Worm (Caenorhabditis elegans): Measurements from ENCODE around the gene wbp-11.

wbp-11 gene

DNA sequence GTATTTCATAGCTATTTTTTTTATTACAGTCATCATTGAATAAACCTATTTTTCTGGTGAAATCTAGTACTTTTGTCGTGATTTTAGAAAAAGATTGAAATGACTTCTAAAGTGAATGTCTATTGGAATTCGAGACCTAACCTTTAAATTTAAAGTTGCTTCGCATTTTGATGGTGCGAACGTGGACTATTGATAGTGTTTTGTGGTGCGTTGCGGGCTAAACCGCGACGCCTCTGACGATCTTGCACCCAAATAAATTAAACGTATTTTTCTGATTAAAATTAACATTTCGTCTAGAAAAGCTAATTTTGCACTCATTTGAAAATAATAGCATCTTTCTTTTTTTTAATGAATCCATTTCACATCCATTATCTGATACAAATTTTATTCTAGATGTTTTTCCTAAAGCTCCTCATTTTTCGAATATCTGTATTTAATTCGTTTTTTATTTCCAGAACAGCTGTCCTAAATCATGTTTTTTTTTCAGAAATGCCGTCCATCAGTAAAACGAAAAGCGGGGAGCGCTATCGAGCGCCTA is at the start of gene wbp-11:
TSS of gene wbp-11 (plus strand) at position 488 of the 538 bp plus-strand sequence.
- TF ChIP-seq ceh-36 (tag; optimal IDR thresholded peaks at IDR 0.05) (no peak), hmg-4 (GFP tag; optimal IDR thresholded peaks at IDR 0.05) (no peak), hnd-1 (tag; optimal IDR thresholded peaks at IDR 0.05) (no peak), ceh-13 (GFP tag; optimal IDR thresholded peaks at IDR 0.05) (no peak), tra-4 (tag; optimal IDR thresholded peaks at IDR 0.05) (no peak), sea-1 (GFP tag; conservative IDR thresholded peaks at IDR 0.05) (no peak), scrt-1 (GFP tag; IDR thresholded peaks at IDR 0.05) (no peak), F13C5.2 (tag; optimal IDR thresholded peaks at IDR 0.05) (no peak), ama-1 (optimal IDR thresholded peaks at IDR 0.05) (no peak), flt-1 (GFP tag; IDR thresholded peaks at IDR 0.05) (no peak), tbx-11 (GFP tag; IDR thresholded peaks at IDR 0.05) (no peak)

DNA sequence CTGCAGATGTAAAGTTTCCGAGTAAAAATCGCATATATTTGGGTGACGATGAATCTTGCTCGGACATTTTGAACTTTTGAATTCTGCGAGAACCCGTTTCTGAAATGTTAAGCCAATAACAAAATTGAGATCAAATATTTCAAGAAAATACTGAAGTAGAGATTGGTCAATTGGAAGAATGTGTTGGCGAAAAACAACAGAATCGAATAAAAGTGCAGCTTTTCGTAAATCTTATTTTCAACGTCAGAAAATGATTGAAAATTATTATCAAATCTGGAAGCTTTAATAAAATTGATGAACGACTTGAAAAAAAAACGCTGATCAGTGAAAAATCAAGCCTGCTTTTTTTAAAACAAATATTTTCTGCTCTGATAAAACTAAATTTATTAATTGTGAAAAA is 45.3 kb upstream of the wbp-11 start, which contains the start of gene F27E5.8:
TSS of gene F27E5.8 (minus strand) at position 101 of the 400 bp plus-strand sequence.
- TF ChIP-seq ama-1 (optimal IDR thresholded peaks at IDR 0.05) (no peak), aly-1 (tag; optimal IDR thresholded peaks at IDR 0.05) (no peak), pes-1 (GFP tag; IDR thresholded peaks at IDR 0.05) (no peak), ceh-13 (GFP tag; optimal IDR thresholded peaks at IDR 0.05) (no peak), B0310.2 (tag; optimal IDR thresholded peaks at IDR 0.05) (no peak), hmg-4 (GFP tag; optimal IDR thresholded peaks at IDR 0.05) (no peak), ets-7 (tag; optimal IDR thresholded peaks at IDR 0.05) (no peak), tra-4 (tag; optimal IDR thresholded peaks at IDR 0.05) (no peak), tbx-11 (GFP tag; IDR thresholded peaks at IDR 0.05) (no peak), hnd-1 (tag; optimal IDR thresholded peaks at IDR 0.05) (no peak)

DNA sequence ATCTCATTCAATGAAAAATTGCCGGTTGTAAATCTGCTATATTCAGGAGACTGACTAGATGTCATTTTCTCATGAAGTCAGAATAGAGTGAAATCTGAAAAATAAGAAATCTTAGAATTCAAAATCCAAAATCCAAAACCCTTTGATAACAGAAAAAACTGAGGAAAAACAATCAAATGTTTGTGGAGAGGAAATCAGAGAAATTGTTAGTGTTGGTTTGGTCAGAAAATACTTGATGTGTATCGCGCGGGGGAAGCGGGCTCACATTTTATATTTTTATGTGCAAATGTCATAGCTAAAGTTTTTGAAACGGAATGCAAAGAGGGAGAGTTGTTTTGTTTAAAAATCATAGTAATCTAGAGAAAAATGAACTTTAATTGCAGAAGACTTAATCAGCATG is 41.0 kb upstream of the wbp-11 start, which contains the start of gene F27E5.5:
TSS of gene F27E5.5 (minus strand) at position 101 of the 400 bp plus-strand sequence.
- no peak for TF ChIP-seq ama-1 (optimal IDR thresholded peaks at IDR 0.05)
- no peak for TF ChIP-seq hnd-1 (tag; optimal IDR thresholded peaks at IDR 0.05)
- no peak for TF ChIP-seq aly-1 (tag; optimal IDR thresholded peaks at IDR 0.05)
- TF ChIP-seq tbx-11 (GFP tag; IDR thresholded peaks at IDR 0.05): no peak
- no peak for TF ChIP-seq F13C5.2 (tag; optimal IDR thresholded peaks at IDR 0.05)
- TF ChIP-seq B0310.2 (tag; optimal IDR thresholded peaks at IDR 0.05): no peak
- no peak for TF ChIP-seq pes-1 (GFP tag; IDR thresholded peaks at IDR 0.05)
- TF ChIP-seq tra-4 (tag; optimal IDR thresholded peaks at IDR 0.05): no peak
- TF ChIP-seq hmg-4 (GFP tag; optimal IDR thresholded peaks at IDR 0.05): no peak
- TF ChIP-seq flt-1 (GFP tag; IDR thresholded peaks at IDR 0.05): no peak
- TF ChIP-seq tbx-37 (GFP tag; conservative IDR thresholded peaks at IDR 0.05): no peak
- no peak for TF ChIP-seq ets-7 (tag; optimal IDR thresholded peaks at IDR 0.05)
- TF ChIP-seq scrt-1 (GFP tag; IDR thresholded peaks at IDR 0.05): no peak
- TF ChIP-seq ceh-13 (GFP tag; optimal IDR thresholded peaks at IDR 0.05): no peak
- no peak for TF ChIP-seq hmbx-1 (tag; optimal IDR thresholded peaks at IDR 0.05)
- no peak for TF ChIP-seq ceh-36 (tag; optimal IDR thresholded peaks at IDR 0.05)
- TF ChIP-seq sea-1 (GFP tag; conservative IDR thresholded peaks at IDR 0.05): no peak

DNA sequence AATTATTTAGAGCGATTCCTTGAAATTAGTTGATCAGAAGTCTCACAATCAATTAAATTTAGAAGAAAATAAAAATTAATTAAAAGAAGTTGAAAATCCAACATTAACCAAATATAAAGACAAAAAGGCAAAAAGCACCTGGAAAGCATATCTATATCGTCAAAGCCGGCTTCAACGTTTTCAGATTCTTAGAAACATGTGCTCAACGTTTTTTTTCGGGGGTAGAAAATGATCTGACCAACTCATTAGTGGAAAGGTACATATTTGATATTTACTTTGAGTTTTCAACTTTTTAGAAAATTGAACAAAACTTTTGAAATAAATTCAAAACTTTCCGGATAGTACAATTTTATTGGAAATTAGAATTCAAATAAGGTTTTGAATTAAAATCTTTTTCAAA is 39.9 kb upstream of the wbp-11 start:
- no peak for TF ChIP-seq aly-1 (tag; optimal IDR thresholded peaks at IDR 0.05)
- TF ChIP-seq pes-1 (GFP tag; IDR thresholded peaks at IDR 0.05): no peak
- TF ChIP-seq hnd-1 (tag; optimal IDR thresholded peaks at IDR 0.05): no peak
- no peak for TF ChIP-seq tra-4 (tag; optimal IDR thresholded peaks at IDR 0.05)

DNA sequence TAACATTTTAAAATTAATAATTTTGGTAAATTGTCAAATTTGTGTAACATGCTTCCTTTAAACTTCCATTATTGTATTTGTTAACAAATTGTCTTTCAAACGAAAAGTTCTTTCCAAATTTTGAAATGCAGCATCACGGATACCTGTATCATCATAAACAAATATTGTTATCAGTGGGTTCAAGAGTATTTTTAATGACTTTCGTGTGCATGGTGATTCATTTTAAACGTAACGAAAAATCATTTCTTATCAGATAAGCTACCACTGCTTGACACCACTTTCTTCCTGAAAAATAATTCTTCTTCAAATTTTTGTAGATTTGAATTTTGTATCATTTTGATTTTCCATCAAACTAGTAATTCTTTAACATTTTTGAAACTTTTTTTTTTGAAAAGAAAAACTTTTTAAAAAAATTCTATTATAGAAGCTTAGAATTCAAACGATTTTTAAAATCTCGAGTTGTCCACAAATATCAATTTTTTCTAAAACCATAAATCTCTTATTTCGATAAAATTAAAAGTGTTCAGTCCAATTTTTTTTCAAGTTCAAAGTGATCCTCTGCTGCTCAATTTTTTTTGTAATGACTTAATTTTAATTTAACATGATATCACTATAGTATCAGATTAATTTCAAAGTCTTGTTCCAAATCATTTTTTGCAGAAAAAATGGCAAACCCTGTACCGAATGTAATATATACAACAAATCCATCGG is 38.3 kb upstream of the wbp-11 start, which contains the start of gene F27E5.9:
TSS of gene F27E5.9 (plus strand) at position 661 of the 711 bp plus-strand sequence.
- TF ChIP-seq aly-1 (tag; optimal IDR thresholded peaks at IDR 0.05) (no peak), ceh-36 (tag; optimal IDR thresholded peaks at IDR 0.05) (no peak), hmg-4 (GFP tag; optimal IDR thresholded peaks at IDR 0.05) (no peak), B0310.2 (tag; optimal IDR thresholded peaks at IDR 0.05) (no peak), tbx-11 (GFP tag; IDR thresholded peaks at IDR 0.05) (no peak), ceh-13 (GFP tag; optimal IDR thresholded peaks at IDR 0.05) (no peak), tbx-37 (GFP tag; conservative IDR thresholded peaks at IDR 0.05) (no peak), sea-1 (GFP tag; conservative IDR thresholded peaks at IDR 0.05) (no peak)

DNA sequence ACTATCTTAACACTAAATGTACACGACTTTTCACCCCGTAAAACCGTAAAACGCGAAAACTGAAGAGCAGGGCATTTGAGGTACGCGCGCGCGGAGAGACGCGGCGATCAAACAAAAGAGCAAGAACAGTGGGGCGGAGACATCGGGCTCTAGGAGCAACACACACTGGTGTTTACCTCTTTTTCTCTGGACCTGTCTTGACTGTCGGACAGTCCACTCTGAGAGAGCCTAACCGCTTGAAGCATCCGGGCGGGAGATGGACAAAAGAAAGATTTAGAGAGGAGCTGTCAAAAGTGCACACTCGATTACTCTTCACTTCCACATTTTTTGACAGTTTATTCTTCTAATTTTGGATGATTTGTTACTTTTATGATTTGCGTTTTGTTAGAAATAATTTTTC is 36.0 kb upstream of the wbp-11 start:
- no peak for TF ChIP-seq ceh-36 (tag; optimal IDR thresholded peaks at IDR 0.05)
- no peak for TF ChIP-seq flt-1 (GFP tag; IDR thresholded peaks at IDR 0.05)
- TF ChIP-seq sea-1 (GFP tag; conservative IDR thresholded peaks at IDR 0.05): no peak
- no peak for TF ChIP-seq tbx-11 (GFP tag; IDR thresholded peaks at IDR 0.05)
- TF ChIP-seq hmg-4 (GFP tag; optimal IDR thresholded peaks at IDR 0.05): no peak
- no peak for TF ChIP-seq tbx-37 (GFP tag; conservative IDR thresholded peaks at IDR 0.05)
- no peak for TF ChIP-seq tra-4 (tag; optimal IDR thresholded peaks at IDR 0.05)
- no peak for TF ChIP-seq ceh-13 (GFP tag; optimal IDR thresholded peaks at IDR 0.05)
- no peak for TF ChIP-seq scrt-1 (GFP tag; IDR thresholded peaks at IDR 0.05)
- TF ChIP-seq ets-7 (tag; optimal IDR thresholded peaks at IDR 0.05): no peak
- no peak for TF ChIP-seq F13C5.2 (tag; optimal IDR thresholded peaks at IDR 0.05)
- no peak for TF ChIP-seq B0310.2 (tag; optimal IDR thresholded peaks at IDR 0.05)
- no peak for TF ChIP-seq hmbx-1 (tag; optimal IDR thresholded peaks at IDR 0.05)
- no peak for TF ChIP-seq aly-1 (tag; optimal IDR thresholded peaks at IDR 0.05)
- no peak for TF ChIP-seq pes-1 (GFP tag; IDR thresholded peaks at IDR 0.05)
- no peak for TF ChIP-seq hnd-1 (tag; optimal IDR thresholded peaks at IDR 0.05)
- TF ChIP-seq ama-1 (optimal IDR thresholded peaks at IDR 0.05): no peak

DNA sequence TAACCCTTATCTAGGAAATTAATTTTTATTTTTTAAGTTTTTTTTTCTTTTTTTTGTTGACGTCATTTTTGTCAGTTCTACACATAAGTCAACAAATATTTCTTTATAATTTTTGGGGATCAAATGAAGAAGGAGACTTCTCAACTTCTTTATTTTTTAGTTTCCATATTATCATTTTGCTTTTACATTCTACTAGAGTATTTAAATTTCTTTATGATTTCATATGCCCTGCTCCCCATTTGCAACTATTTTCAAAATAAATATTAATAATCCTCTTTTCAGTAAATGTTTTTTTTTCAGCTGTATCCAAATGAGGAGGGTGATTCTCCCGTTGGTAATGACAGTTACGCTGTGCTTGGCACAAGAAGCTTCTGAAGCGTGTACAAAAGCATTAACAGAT is 35.4 kb upstream of the wbp-11 start, which contains the start of gene phg-1:
TSS of gene phg-1 (plus strand) at position 301 of the 400 bp plus-strand sequence.
- no peak for TF ChIP-seq tbx-11 (GFP tag; IDR thresholded peaks at IDR 0.05)
- no peak for TF ChIP-seq B0310.2 (tag; optimal IDR thresholded peaks at IDR 0.05)
- TF ChIP-seq ceh-13 (GFP tag; optimal IDR thresholded peaks at IDR 0.05): no peak
- no peak for TF ChIP-seq tbx-37 (GFP tag; conservative IDR thresholded peaks at IDR 0.05)
- TF ChIP-seq ama-1 (optimal IDR thresholded peaks at IDR 0.05): no peak
- TF ChIP-seq hmbx-1 (tag; optimal IDR thresholded peaks at IDR 0.05): no peak
- TF ChIP-seq tra-4 (tag; optimal IDR thresholded peaks at IDR 0.05): no peak
- TF ChIP-seq pes-1 (GFP tag; IDR thresholded peaks at IDR 0.05): no peak
- no peak for TF ChIP-seq ceh-36 (tag; optimal IDR thresholded peaks at IDR 0.05)
- TF ChIP-seq hnd-1 (tag; optimal IDR thresholded peaks at IDR 0.05): no peak
- no peak for TF ChIP-seq hmg-4 (GFP tag; optimal IDR thresholded peaks at IDR 0.05)
- TF ChIP-seq aly-1 (tag; optimal IDR thresholded peaks at IDR 0.05): no peak
- no peak for TF ChIP-seq flt-1 (GFP tag; IDR thresholded peaks at IDR 0.05)

Measured in whole organism, early embryonic.